Worm (Caenorhabditis elegans) whole organism, young adult: ENCODE results near the gene C14B9.2.

Experiments
- B0336.3 ChIP-seq: fragments of 200-800 bp; sonication (Bioruptor generic); IDR thresholded peaks from 2 replicates; pipeline ENCODE4 v1.3.6; 2022; ENCODE audit warnings: missing genetic modification characterization, missing compliant biosample characterization
- D2030.7 ChIP-seq: fragments of 200-800 bp; sonication (Bioruptor generic); IDR thresholded peaks from 2 replicates; pipeline ENCODE4 v1.3.6; 2022; ENCODE audit warnings: missing genetic modification reagents, missing genetic modification characterization, missing compliant biosample characterization
- F10E7.11 ChIP-seq: sonication (generic microtip); optimal IDR thresholded peaks from 2 replicates; lab custom pipeline; 2017; ENCODE audit warnings: mild to moderate bottlenecking, missing genetic modification characterization, moderate library complexity, missing compliant biosample characterization
- F22D6.2 ChIP-seq: sonication (generic microtip); optimal IDR thresholded peaks from 2 replicates; lab custom pipeline; 2016; ENCODE audit warnings: mild to moderate bottlenecking, missing genetic modification characterization, missing compliant biosample characterization
- F39B2.1 ChIP-seq: fragments of 200-800 bp; sonication (Bioruptor generic); IDR thresholded peaks from 2 replicates; pipeline ENCODE4 v1.3.6; 2022; ENCODE audit warnings: missing genetic modification reagents, missing genetic modification characterization, missing compliant biosample characterization
- F52B5.7 ChIP-seq: sonication (generic microtip); optimal IDR thresholded peaks from 2 replicates; lab custom pipeline; 2016; ENCODE audit warnings: mild to moderate bottlenecking, missing genetic modification characterization, missing compliant biosample characterization
- K11D2.4 ChIP-seq: fragments of 200-800 bp; sonication (Bioruptor generic); IDR thresholded peaks from 2 replicates; pipeline ENCODE4 v1.3.6; 2022; ENCODE audit warnings: missing genetic modification reagents, missing genetic modification characterization, missing compliant biosample characterization
- K12H6.12 ChIP-seq: fragments of 200-800 bp; sonication (Bioruptor generic); optimal IDR thresholded peaks from 2 replicates; lab custom pipeline; 2018; ENCODE audit warnings: mild to moderate bottlenecking, missing genetic modification characterization, missing compliant biosample characterization
- Y53F4B.3 ChIP-seq: fragments of 200-800 bp; sonication (Bioruptor generic); IDR thresholded peaks from 2 replicates; pipeline ENCODE4 v1.3.6; 2022; ENCODE audit warnings: missing genetic modification reagents, missing genetic modification characterization, missing compliant biosample characterization
- Y56A3A.18 ChIP-seq: fragments of 200-800 bp; sonication (Bioruptor generic); IDR thresholded peaks from 2 replicates; pipeline ENCODE4 v1.3.6; 2022; ENCODE audit warnings: missing genetic modification reagents, missing genetic modification characterization, missing compliant biosample characterization
- Y67H2A.10 ChIP-seq: fragments of 200-800 bp; sonication (Bioruptor generic); conservative IDR thresholded peaks from 2 replicates; pipeline ENCODE4 v1.3.6; 2022; ENCODE audit warnings: missing genetic modification reagents, missing genetic modification characterization, missing compliant biosample characterization
- akir-1 ChIP-seq: fragments of 200-800 bp; sonication (Bioruptor generic); optimal IDR thresholded peaks from 2 replicates; lab custom pipeline; 2018; ENCODE audit warnings: mild to moderate bottlenecking, missing genetic modification characterization, moderate library complexity, missing compliant biosample characterization
- ama-1 ChIP-seq, 3 experiments: fragments of 150-350 bp in 1 of 3; sonication (generic microtip) in 2 of 3; optimal IDR thresholded peaks; 2 replicates each; lab custom pipeline; 2014 to 2018; ENCODE audit warnings: missing biosample characterization in 2 of 3, missing genetic modification characterization in 2 of 3, missing genetic modification reagents in 2 of 3
- athp-1 ChIP-seq: sonication (generic microtip); optimal IDR thresholded peaks from 2 replicates; lab custom pipeline; 2017; ENCODE audit warnings: mild to moderate bottlenecking, missing genetic modification characterization, missing compliant biosample characterization
- attf-3 ChIP-seq: fragments of 200-800 bp; sonication (Bioruptor generic); conservative IDR thresholded peaks from 2 replicates; pipeline ENCODE4 v1.3.6; 2022; ENCODE audit warnings: missing genetic modification reagents, missing genetic modification characterization, missing compliant biosample characterization
- bed-1 ChIP-seq: fragments of 200-800 bp; sonication (Bioruptor generic); IDR thresholded peaks from 2 replicates; pipeline ENCODE4 v1.3.6; 2022; ENCODE audit warnings: missing genetic modification reagents, missing genetic modification characterization, missing compliant biosample characterization
- bed-2 ChIP-seq: fragments of 200-800 bp; sonication (Bioruptor generic); IDR thresholded peaks from 2 replicates; pipeline ENCODE4 v1.3.6; 2022; ENCODE audit warnings: missing genetic modification reagents, missing genetic modification characterization, missing compliant biosample characterization
- cebp-1 ChIP-seq, 2 experiments: fragments of 200-800 bp in 1 of 2; sonication (Bioruptor generic) in 1 of 2; sonication (generic microtip) in 1 of 2; IDR thresholded peaks in 1 of 2; optimal IDR thresholded peaks in 1 of 2; 2 replicates each; pipeline versions ENCODE4 v1.3.6 to Lab custom; 2017 to 2022; ENCODE audit warnings: missing compliant biosample characterization in 2 of 2, missing genetic modification characterization in 2 of 2, mild to moderate bottlenecking in 1 of 2, missing genetic modification reagents in 1 of 2, moderate library complexity in 1 of 2
- cebp-2 ChIP-seq: fragments of 200-800 bp; sonication (Bioruptor generic); IDR thresholded peaks from 2 replicates; pipeline ENCODE4 v1.3.6; 2022; ENCODE audit warnings: missing genetic modification characterization, missing compliant biosample characterization
- ceh-79 ChIP-seq: sonication (generic microtip); optimal IDR thresholded peaks from 2 replicates; lab custom pipeline; 2017; ENCODE audit warnings: mild to moderate bottlenecking, missing genetic modification characterization, missing compliant biosample characterization
- die-1 ChIP-seq: sonication (generic microtip); optimal IDR thresholded peaks from 2 replicates; lab custom pipeline; 2016; ENCODE audit warnings: missing genotype, mild to moderate bottlenecking, missing genetic modification characterization, missing compliant biosample characterization
- dox-1 ChIP-seq: fragments of 200-800 bp; sonication (Bioruptor generic); IDR thresholded peaks from 2 replicates; pipeline ENCODE4 v1.3.6; 2022; ENCODE audit warnings: missing genetic modification reagents, missing genetic modification characterization, missing compliant biosample characterization
- dpl-1 ChIP-seq: fragments of 150-350 bp; optimal IDR thresholded peaks from 2 replicates; lab custom pipeline; 2014; ENCODE audit warnings: missing biosample characterization, missing genetic modification reagents, missing genetic modification characterization
- efl-1 ChIP-seq: fragments of 150-350 bp; optimal IDR thresholded peaks from 2 replicates; lab custom pipeline; 2014; ENCODE audit warnings: missing biosample characterization, missing genetic modification reagents, missing genetic modification characterization
- egl-18 ChIP-seq: fragments of 200-800 bp; sonication (Bioruptor generic); IDR thresholded peaks from 2 replicates; pipeline ENCODE4 v1.3.6; 2022; ENCODE audit warnings: missing genetic modification reagents, missing genetic modification characterization, missing compliant biosample characterization
- egl-44 ChIP-seq: fragments of 200-800 bp; sonication (Bioruptor generic); IDR thresholded peaks from 2 replicates; pipeline ENCODE4 v1.3.6; 2022; ENCODE audit warnings: missing genetic modification reagents, missing genetic modification characterization, missing compliant biosample characterization
- egrh-3 ChIP-seq: fragments of 200-800 bp; sonication (Bioruptor generic); IDR thresholded peaks from 2 replicates; pipeline ENCODE4 v1.3.6; 2022; ENCODE audit warnings: missing genetic modification reagents, missing genetic modification characterization, missing compliant biosample characterization
- ekl-4 ChIP-seq: fragments of 200-800 bp; sonication (Bioruptor generic); IDR thresholded peaks from 2 replicates; pipeline ENCODE4 v1.3.6; 2022; ENCODE audit warnings: missing genetic modification reagents, missing genetic modification characterization, missing compliant biosample characterization
- hlh-26 ChIP-seq: fragments of 200-800 bp; sonication (Bioruptor generic); conservative IDR thresholded peaks from 2 replicates; pipeline ENCODE4 v1.3.6; 2022; ENCODE audit warnings: missing genetic modification reagents, missing genetic modification characterization, missing compliant biosample characterization
- hrde-1 ChIP-seq: sonication (generic microtip); optimal IDR thresholded peaks from 2 replicates; lab custom pipeline; 2016; ENCODE audit warnings: missing genetic modification characterization, mild to moderate bottlenecking, missing compliant biosample characterization, moderate library complexity, missing genotype, missing genetic modification reagents, borderline replicate concordance
- hsf-1 ChIP-seq: fragments of 200-800 bp; sonication (Bioruptor generic); IDR thresholded peaks from 2 replicates; pipeline ENCODE4 v1.3.6; 2022; ENCODE audit warnings: missing genetic modification reagents, missing genetic modification characterization, missing compliant biosample characterization
- lag-1 ChIP-seq: fragments of 200-800 bp; sonication (Bioruptor generic); IDR thresholded peaks from 2 replicates; pipeline ENCODE4 v1.3.6; 2022; ENCODE audit warnings: missing genetic modification reagents, missing genetic modification characterization, missing compliant biosample characterization
- let-526 ChIP-seq: fragments of 200-800 bp; sonication (Bioruptor generic); IDR thresholded peaks from 2 replicates; pipeline ENCODE4 v1.3.6; 2022; ENCODE audit warnings: missing genetic modification reagents, missing genetic modification characterization, missing compliant biosample characterization
- lin-26 ChIP-seq: fragments of 200-800 bp; sonication (Bioruptor generic); IDR thresholded peaks from 2 replicates; pipeline ENCODE4 v1.3.6; 2022; ENCODE audit warnings: missing genetic modification reagents, missing genetic modification characterization, missing compliant biosample characterization
- lin-35 ChIP-seq, 3 experiments: fragments of 150-350 bp in 2 of 3; sonication (generic microtip) in 1 of 3; optimal IDR thresholded peaks; 2 replicates each; lab custom pipeline; 2014 to 2018; ENCODE audit warnings: missing biosample characterization in 3 of 3, missing genetic modification characterization in 3 of 3, missing genetic modification reagents in 3 of 3
- madf-10 ChIP-seq: sonication (generic microtip); optimal IDR thresholded peaks from 2 replicates; lab custom pipeline; 2016; ENCODE audit warnings: mild to moderate bottlenecking, missing genetic modification characterization, missing compliant biosample characterization
- madf-3 ChIP-seq: fragments of 200-800 bp; sonication (Bioruptor generic); IDR thresholded peaks from 2 replicates; pipeline ENCODE4 v1.3.6; 2022; ENCODE audit warnings: missing genetic modification reagents, missing genetic modification characterization, missing compliant biosample characterization
- madf-6 ChIP-seq: fragments of 200-800 bp; sonication (Bioruptor generic); IDR thresholded peaks from 2 replicates; pipeline ENCODE4 v1.3.6; 2022; ENCODE audit warnings: missing genetic modification reagents, missing genetic modification characterization, missing compliant biosample characterization
- mes-4 ChIP-seq: sonication (generic microtip); optimal IDR thresholded peaks from 2 replicates; lab custom pipeline; 2016; ENCODE audit warnings: missing genotype, missing genetic modification characterization, missing compliant biosample characterization
- mxl-1 ChIP-seq: sonication (generic microtip); optimal IDR thresholded peaks from 2 replicates; lab custom pipeline; 2016; ENCODE audit warnings: missing genetic modification characterization, missing compliant biosample characterization
- nfya-2 ChIP-seq: fragments of 200-800 bp; sonication (Bioruptor generic); IDR thresholded peaks from 2 replicates; pipeline ENCODE4 v1.3.6; 2022; ENCODE audit warnings: missing genetic modification reagents, missing genetic modification characterization, missing compliant biosample characterization
- nfyb-1 ChIP-seq: fragments of 200-800 bp; sonication (Bioruptor generic); IDR thresholded peaks from 2 replicates; pipeline ENCODE4 v1.3.6; 2022; ENCODE audit warnings: missing genetic modification reagents, missing genetic modification characterization, missing compliant biosample characterization
- nhr-80 ChIP-seq: sonication (generic microtip); optimal IDR thresholded peaks from 2 replicates; lab custom pipeline; 2016; ENCODE audit warnings: missing genetic modification characterization, missing compliant biosample characterization
- pbrm-1 ChIP-seq: fragments of 200-800 bp; sonication (Bioruptor generic); IDR thresholded peaks from 2 replicates; pipeline ENCODE4 v1.3.6; 2022; ENCODE audit warnings: missing genetic modification reagents, missing genetic modification characterization, missing compliant biosample characterization
- tbp1 ChIP-seq: fragments of 200-800 bp; sonication (Bioruptor generic); optimal IDR thresholded peaks from 2 replicates; lab custom pipeline; 2018; ENCODE audit warnings: mild to moderate bottlenecking, missing genetic modification characterization, missing compliant biosample characterization
- ztf-28 ChIP-seq: fragments of 200-800 bp; sonication (Bioruptor generic); IDR thresholded peaks from 2 replicates; pipeline ENCODE4 v1.3.6; 2022; ENCODE audit warnings: missing genetic modification reagents, missing genetic modification characterization, missing compliant biosample characterization

C14B9.2 gene

ce11 chrIII:8108490-8108889 lies 25.0 kb upstream of the C14B9.2 start, which contains the start of gene C14B9.3:
Gene C14B9.3, plus strand, starts transcription at chrIII:8108790.
- no peak for TF ChIP-seq K11D2.4 (GFP tag; lab: Robert Waterston, UW)
- no peak for TF ChIP-seq egl-18 (GFP tag; lab: Robert Waterston, UW)
- no peak for TF ChIP-seq nfya-2 (GFP tag; lab: Robert Waterston, UW)
- no peak for TF ChIP-seq Y67H2A.10
- no peak for TF ChIP-seq mxl-1 (tag; lab: Kevin White, UChicago)
- no peak for TF ChIP-seq bed-2
- TF ChIP-seq lin-35 (GFP tag; optimal IDR thresholded peaks at IDR 0.05; lab: Kevin White, UChicago): no peak
- no peak for TF ChIP-seq D2030.7
- TF ChIP-seq let-526 (GFP tag; lab: Robert Waterston, UW): no peak
- TF ChIP-seq bed-1: no peak
- no peak for TF ChIP-seq Y53F4B.3 (GFP tag; lab: Robert Waterston, UW)
- TF ChIP-seq F22D6.2 (tag; lab: Kevin White, UChicago): no peak
- no peak for TF ChIP-seq hrde-1 (tag; lab: Kevin White, UChicago)
- TF ChIP-seq akir-1 (GFP tag; lab: Kevin White, UChicago): no peak
- TF ChIP-seq dpl-1 (GFP tag; lab: Kevin White, UChicago): no peak
- TF ChIP-seq madf-3: no peak
- no peak for TF ChIP-seq cebp-1 (GFP tag; IDR thresholded peaks at IDR 0.05; lab: Robert Waterston, UW)
- no peak for TF ChIP-seq cebp-1 (tag; optimal IDR thresholded peaks at IDR 0.05; lab: Kevin White, UChicago)
- no peak for TF ChIP-seq tbp1 (GFP tag; lab: Kevin White, UChicago)
- TF ChIP-seq F10E7.11: no peak
- TF ChIP-seq egrh-3 (GFP tag; lab: Robert Waterston, UW): no peak

DNA sequence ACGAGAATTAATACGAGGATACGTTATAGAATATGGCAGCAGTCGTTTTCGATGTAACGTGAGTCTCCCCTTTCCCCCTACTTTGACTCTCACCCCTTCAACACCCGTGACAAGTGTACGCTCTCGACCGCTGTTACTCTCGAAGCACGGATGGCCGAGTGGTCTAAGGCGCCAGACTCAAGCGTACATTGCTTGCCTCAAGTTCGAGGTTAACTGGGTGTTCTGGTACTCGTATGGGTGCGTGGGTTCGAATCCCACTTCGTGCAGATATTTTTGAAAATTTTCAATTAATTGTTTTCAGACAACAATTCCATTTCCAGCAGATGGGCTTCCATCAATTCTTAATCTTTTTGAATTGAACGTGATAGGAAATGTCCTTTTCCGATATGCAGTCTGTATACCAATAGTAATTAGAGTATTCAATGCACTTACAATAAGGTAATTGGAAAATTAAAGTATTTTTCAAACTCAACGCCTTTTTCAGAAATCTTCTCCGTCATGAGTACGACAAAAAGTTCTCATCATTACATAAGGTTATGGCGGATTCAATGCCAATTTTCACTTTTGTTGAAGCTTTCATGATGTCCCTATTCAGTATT lies 23.9 kb upstream of the C14B9.2 start:
- peak; percentile 26 for TF ChIP-seq nhr-80 (tag; lab: Kevin White, UChicago)
- peak; percentile 66 for TF ChIP-seq K12H6.12 (tag; lab: Kevin White, UChicago)
- peak; percentile 64; the same call in 1 of the 2 replicates for TF ChIP-seq attf-3 (GFP tag; lab: Robert Waterston, UW)
- TF ChIP-seq lin-35 (GFP tag; optimal IDR thresholded peaks at IDR 0.05; lab: Kevin White, UChicago): peak in 2 of 3 experiments; percentile 4 to 81
- TF ChIP-seq Y56A3A.18 (GFP tag; lab: Robert Waterston, UW): peak; percentile 83
- TF ChIP-seq Y53F4B.3 (GFP tag; lab: Robert Waterston, UW): peak; percentile 64
- peak; percentile 89 for TF ChIP-seq dox-1
- TF ChIP-seq egl-44 (GFP tag; lab: Robert Waterston, UW): peak; percentile 90
- TF ChIP-seq ekl-4: peak; percentile 72
- TF ChIP-seq bed-1: no peak
- peak; percentile 52 for TF ChIP-seq egrh-3 (GFP tag; lab: Robert Waterston, UW)
- TF ChIP-seq efl-1 (GFP tag; lab: Kevin White, UChicago): peak; percentile 4
- TF ChIP-seq mes-4 (tag; lab: Kevin White, UChicago): peak; percentile 76
- peak; percentile 63 for TF ChIP-seq madf-10 (tag; lab: Kevin White, UChicago)
- TF ChIP-seq ztf-28 (GFP tag; lab: Robert Waterston, UW): peak; percentile 74; the same call in 1 of the 2 replicates
- TF ChIP-seq nfyb-1 (GFP tag; lab: Robert Waterston, UW): peak; percentile 86
- peak; percentile 85 for TF ChIP-seq pbrm-1 (GFP tag; lab: Robert Waterston, UW)
- no peak for TF ChIP-seq hlh-26 (GFP tag; lab: Robert Waterston, UW)
- no peak for TF ChIP-seq lag-1 (GFP tag; lab: Robert Waterston, UW)
- TF ChIP-seq ama-1 (optimal IDR thresholded peaks at IDR 0.05; lab: Kevin White, UChicago): no peak
- peak in 1 of 2 experiments; percentile 90 for TF ChIP-seq ama-1 (GFP tag; optimal IDR thresholded peaks at IDR 0.05; lab: Kevin White, UChicago)
- peak; percentile 54; the same call in 1 of the 2 replicates for TF ChIP-seq B0336.3 (GFP tag; lab: Robert Waterston, UW)
- TF ChIP-seq hsf-1 (GFP tag; lab: Robert Waterston, UW): 0 out of 2 replicates have a peak, but pooled peaks have one; percentile 14
- TF ChIP-seq ceh-79: peak; percentile 37
- peak; percentile 92 for TF ChIP-seq die-1 (tag; lab: Kevin White, UChicago)
- peak; percentile 38 for TF ChIP-seq akir-1 (GFP tag; lab: Kevin White, UChicago)
- TF ChIP-seq lin-26: peak; percentile 95
- peak; percentile 72 for TF ChIP-seq madf-6 (GFP tag; lab: Robert Waterston, UW)
- TF ChIP-seq F39B2.1 (GFP tag; lab: Robert Waterston, UW): no peak
- TF ChIP-seq F10E7.11: peak; percentile 30
- TF ChIP-seq F52B5.7 (tag; lab: Kevin White, UChicago): peak; percentile 47
- TF ChIP-seq athp-1 (tag; lab: Kevin White, UChicago): peak; percentile 24
- TF ChIP-seq madf-3: no peak
- 0 out of 2 replicates have a peak, but pooled peaks have one; percentile 83 for TF ChIP-seq cebp-2 (GFP tag; lab: Robert Waterston, UW)
